Fruit fly (Drosophila melanogaster) whole organism, embryonic: ENCODE results near the gene CG13766.

Experiments used
- CG10209 ChIP-seq: fragments of 200-800 bp; sonication (Bioruptor generic); optimal IDR thresholded peaks from 3 replicates; lab custom pipeline; 2017; ENCODE audit warnings: missing biosample characterization, mild to moderate bottlenecking, missing genetic modification characterization, missing genetic modification reagents
- CG10267 ChIP-seq: fragments of 200-800 bp; sonication (Bioruptor generic); optimal IDR thresholded peaks from 2 replicates; lab custom pipeline; 2018; ENCODE audit warnings: missing biosample characterization, mild to moderate bottlenecking, missing genetic modification characterization, moderate library complexity
- CG10979 ChIP-seq: fragments of 200-800 bp; sonication (Bioruptor generic); optimal IDR thresholded peaks from 2 replicates; lab custom pipeline; 2018; ENCODE audit warnings: missing biosample characterization, mild to moderate bottlenecking, missing genetic modification characterization, moderate library complexity
- CG11085 ChIP-seq: fragments of 200-800 bp; sonication (Bioruptor generic); IDR thresholded peaks from 2 replicates; pipeline ENCODE4 v1.3.6; 2022; ENCODE audit warnings: missing biosample characterization, missing genetic modification characterization
- CG12391 ChIP-seq: fragments of 200-800 bp; sonication (Bioruptor generic); optimal IDR thresholded peaks from 3 replicates; lab custom pipeline; 2018; ENCODE audit warnings: missing biosample characterization, mild to moderate bottlenecking, missing genetic modification characterization, moderate library complexity
- CG13424 ChIP-seq: fragments of 200-800 bp; sonication (Bioruptor generic); optimal IDR thresholded peaks from 2 replicates; lab custom pipeline; 2019; ENCODE audit warnings: missing biosample characterization, mild to moderate bottlenecking, missing genetic modification characterization, moderate library complexity
- CG13775 ChIP-seq: fragments of 200-800 bp; sonication (Bioruptor generic); optimal IDR thresholded peaks from 3 replicates; lab custom pipeline; 2017; ENCODE audit warnings: missing biosample characterization, mild to moderate bottlenecking, missing genetic modification characterization
- CG14860 ChIP-seq: fragments of 200-800 bp; sonication (Bioruptor generic); IDR thresholded peaks from 3 replicates; pipeline ENCODE4 v1.3.6; 2022; ENCODE audit warnings: missing biosample characterization, missing genetic modification characterization; ENCODE audit not compliant: partially characterized antibody
- CG1529 ChIP-seq: fragments of 200-800 bp; sonication (Bioruptor generic); optimal IDR thresholded peaks from 3 replicates; lab custom pipeline; 2018; ENCODE audit warnings: missing biosample characterization, missing genetic modification characterization
- CG16813 ChIP-seq: fragments of 200-800 bp; sonication (Bioruptor generic); IDR thresholded peaks from 3 replicates; pipeline ENCODE4 v1.3.6; 2022; ENCODE audit warnings: missing biosample characterization, missing genetic modification characterization; ENCODE audit not compliant: partially characterized antibody
- CG16815 ChIP-seq: fragments of 200-800 bp; sonication (Bioruptor generic); optimal IDR thresholded peaks from 3 replicates; lab custom pipeline; 2017; ENCODE audit warnings: missing biosample characterization, mild to moderate bottlenecking, missing genetic modification characterization
- CG18011 ChIP-seq: fragments of 200-800 bp; sonication (Bioruptor generic); optimal IDR thresholded peaks from 2 replicates; lab custom pipeline; 2017; ENCODE audit warnings: missing biosample characterization, missing genetic modification characterization, mild to moderate bottlenecking, moderate library complexity, missing genotype
- CG18262 ChIP-seq: fragments of 200-800 bp; optimal IDR thresholded peaks from 3 replicates; lab custom pipeline; 2019; ENCODE audit warnings: missing biosample characterization, mild to moderate bottlenecking, missing genetic modification characterization, moderate library complexity
- CG1832 ChIP-seq: fragments of 200-800 bp; sonication (Bioruptor generic); optimal IDR thresholded peaks from 2 replicates; lab custom pipeline; 2017; ENCODE audit warnings: missing biosample characterization, mild to moderate bottlenecking, missing genetic modification characterization, inconsistent platforms
- CG2712 ChIP-seq: fragments of 200-800 bp; optimal IDR thresholded peaks from 3 replicates; lab custom pipeline; 2019; ENCODE audit warnings: missing biosample characterization, mild to moderate bottlenecking, missing genetic modification characterization, moderate library complexity
- CG30403 ChIP-seq: fragments of 200-800 bp; sonication (Bioruptor generic); optimal IDR thresholded peaks from 3 replicates; lab custom pipeline; 2016; ENCODE audit warnings: missing biosample characterization, missing genetic modification characterization
- CG33213 ChIP-seq: fragments of 200-800 bp; sonication (Bioruptor generic); optimal IDR thresholded peaks from 3 replicates; lab custom pipeline; 2016; ENCODE audit warnings: missing biosample characterization, missing genetic modification characterization
- CG33557 ChIP-seq: fragments of 200-800 bp; sonication (Bioruptor generic); optimal IDR thresholded peaks from 2 replicates; lab custom pipeline; 2019; ENCODE audit warnings: missing biosample characterization, mild to moderate bottlenecking, missing genetic modification characterization, moderate library complexity
- CG4707 ChIP-seq: fragments of 200-800 bp; sonication (Bioruptor generic); optimal IDR thresholded peaks from 2 replicates; lab custom pipeline; 2018; ENCODE audit warnings: missing biosample characterization, mild to moderate bottlenecking, missing genetic modification characterization, moderate library complexity
- CG6689 ChIP-seq: fragments of 200-800 bp; sonication (Bioruptor generic); IDR thresholded peaks from 2 replicates; pipeline ENCODE4 v1.3.6; 2022; ENCODE audit warnings: missing biosample characterization, missing genetic modification characterization
- CG7556 ChIP-seq: fragments of 200-800 bp; sonication (Bioruptor generic); optimal IDR thresholded peaks from 2 replicates; lab custom pipeline; 2017; ENCODE audit warnings: missing biosample characterization, mild to moderate bottlenecking, missing genetic modification characterization
- CG8924 ChIP-seq: fragments of 200-800 bp; optimal IDR thresholded peaks from 3 replicates; lab custom pipeline; 2019; ENCODE audit warnings: missing biosample characterization, mild to moderate bottlenecking, missing genetic modification characterization, moderate library complexity
- Chrac-16 ChIP-seq: fragments of 200-800 bp; sonication (Bioruptor generic); optimal IDR thresholded peaks from 3 replicates; lab custom pipeline; 2016; ENCODE audit warnings: missing biosample characterization, missing genetic modification characterization
- D19B ChIP-seq: fragments of 200-800 bp; sonication (Bioruptor generic); optimal IDR thresholded peaks from 2 replicates; lab custom pipeline; 2017; ENCODE audit warnings: missing biosample characterization, mild to moderate bottlenecking, missing genetic modification characterization
- HLH4C ChIP-seq: fragments of 200-800 bp; sonication (Bioruptor generic); IDR thresholded peaks from 3 replicates; pipeline ENCODE4 v1.3.6; 2022; ENCODE audit warnings: missing biosample characterization, missing genetic modification characterization; ENCODE audit not compliant: partially characterized antibody
- Hey ChIP-seq: fragments of 200-800 bp; sonication (Bioruptor generic); optimal IDR thresholded peaks from 3 replicates; lab custom pipeline; 2018; ENCODE audit warnings: missing biosample characterization, mild to moderate bottlenecking, missing genetic modification characterization
- Hr3 ChIP-seq: fragments of 200-800 bp; sonication (Bioruptor generic); optimal IDR thresholded peaks from 3 replicates; lab custom pipeline; 2016; ENCODE audit warnings: missing biosample characterization, missing genetic modification characterization
- Hr51 ChIP-seq, 2 experiments: fragments of 200-800 bp; sonication (Bioruptor generic); optimal IDR thresholded peaks; 2 replicates in 1 of 2; 3 replicates in 1 of 2; lab custom pipeline; 2016 to 2018; ENCODE audit warnings: missing biosample characterization in 2 of 2, missing genetic modification characterization in 2 of 2, mild to moderate bottlenecking in 1 of 2, moderate library complexity in 1 of 2
- Med ChIP-seq: fragments of 200-800 bp; sonication (Bioruptor generic); peaks from one replicate; lab custom pipeline; 2016; ENCODE audit warnings: missing biosample characterization, missing genetic modification characterization, mild to moderate bottlenecking, inconsistent platforms, moderate library complexity
- Oli ChIP-seq: fragments of 200-800 bp; sonication (Bioruptor generic); optimal IDR thresholded peaks from 2 replicates; lab custom pipeline; 2018; ENCODE audit warnings: missing biosample characterization, mild to moderate bottlenecking, missing genetic modification characterization, moderate library complexity
- Poxn ChIP-seq: fragments of 200-800 bp; sonication (Bioruptor generic); IDR thresholded peaks from 2 replicates; pipeline ENCODE4 v1.3.6; 2022; ENCODE audit warnings: missing biosample characterization, missing genetic modification characterization
- Scr ChIP-seq: fragments of 200-800 bp; sonication (Bioruptor generic); IDR thresholded peaks from 2 replicates; pipeline ENCODE4 v1.3.6; 2022; ENCODE audit warnings: missing biosample characterization, missing genetic modification characterization; ENCODE audit not compliant: partially characterized antibody
- Side ChIP-seq: fragments of 200-800 bp; sonication (Bioruptor generic); optimal IDR thresholded peaks from 2 replicates; lab custom pipeline; 2016; ENCODE audit warnings: missing biosample characterization, missing genetic modification characterization
- Xbp1 ChIP-seq: fragments of 200-800 bp; sonication (Bioruptor generic); optimal IDR thresholded peaks from 3 replicates; lab custom pipeline; 2016; ENCODE audit warnings: missing biosample characterization, mild to moderate bottlenecking, missing genetic modification characterization
- crc ChIP-seq: fragments of 200-800 bp; sonication (Bioruptor generic); optimal IDR thresholded peaks from 2 replicates; lab custom pipeline; 2016; ENCODE audit warnings: missing biosample characterization, missing genetic modification characterization
- dmrt99B ChIP-seq: fragments of 200-800 bp; sonication (Bioruptor generic); optimal IDR thresholded peaks from 2 replicates; lab custom pipeline; 2018; ENCODE audit warnings: missing biosample characterization, mild to moderate bottlenecking, missing genetic modification characterization, moderate library complexity
- emc ChIP-seq: fragments of 200-800 bp; sonication (Bioruptor generic); optimal IDR thresholded peaks from 2 replicates; lab custom pipeline; 2016; ENCODE audit warnings: missing biosample characterization, missing genetic modification characterization
- gcm ChIP-seq: fragments of 200-800 bp; sonication (Bioruptor generic); optimal IDR thresholded peaks from 2 replicates; lab custom pipeline; 2019; ENCODE audit warnings: missing biosample characterization, mild to moderate bottlenecking, missing genetic modification characterization, moderate library complexity
- gsb-n ChIP-seq: fragments of 200-800 bp; sonication (Bioruptor generic); optimal IDR thresholded peaks from 3 replicates; lab custom pipeline; 2018; ENCODE audit warnings: missing biosample characterization, mild to moderate bottlenecking, missing genetic modification characterization
- lola ChIP-seq, 3 experiments: fragments of >200 bp in 2 of 3; fragments of 200-800 bp in 1 of 3; sonication (Bioruptor generic) in 1 of 3; optimal IDR thresholded peaks; 2 replicates each; lab custom pipeline; 2017 to 2019; ENCODE audit warnings: missing biosample characterization in 3 of 3, missing genetic modification characterization in 3 of 3, mild to moderate bottlenecking in 1 of 3, moderate library complexity in 1 of 3
- maf-S ChIP-seq: fragments of 200-800 bp; sonication (Bioruptor generic); optimal IDR thresholded peaks from 2 replicates; lab custom pipeline; 2016; ENCODE audit warnings: missing biosample characterization, missing genetic modification characterization
- pan ChIP-seq, 4 experiments: fragments of >200 bp in 3 of 4; fragments of 200-800 bp in 1 of 4; sonication (Bioruptor generic) in 1 of 4; optimal IDR thresholded peaks in 3 of 4; IDR thresholded peaks in 1 of 4; 2 replicates each; pipeline versions ENCODE4 v1.3.6 to Lab custom; 2017 to 2022; ENCODE audit warnings: missing biosample characterization in 2 of 4, missing genetic modification characterization in 2 of 4, mixed read lengths in 1 of 4
- peb ChIP-seq: fragments of 200-800 bp; sonication (Bioruptor generic); IDR thresholded peaks from 2 replicates; pipeline ENCODE4 v1.3.6; 2022; ENCODE audit warnings: missing biosample characterization, missing genetic modification characterization
- row ChIP-seq: fragments of 200-800 bp; sonication (Bioruptor generic); IDR thresholded peaks from 3 replicates; pipeline ENCODE4 v1.3.6; 2022; ENCODE audit warnings: missing biosample characterization, missing genetic modification characterization
- sc ChIP-seq, 3 experiments: fragments of >200 bp in 2 of 3; fragments of 200-800 bp in 1 of 3; sonication (Bioruptor generic) in 1 of 3; optimal IDR thresholded peaks; 2 replicates in 2 of 3; 3 replicates in 1 of 3; lab custom pipeline; 2017; ENCODE audit warnings: mild to moderate bottlenecking in 1 of 3, missing biosample characterization in 1 of 3, missing genetic modification characterization in 1 of 3, missing genetic modification reagents in 1 of 3
- tio ChIP-seq: fragments of 200-800 bp; sonication (Bioruptor generic); optimal IDR thresholded peaks from 2 replicates; lab custom pipeline; 2017; ENCODE audit warnings: missing biosample characterization, missing genetic modification characterization, inconsistent platforms

CG13766 gene

dm6 chr2L:6539623-6540381, 26.2 kb downstream of the CG13766 start (continued):
- TF ChIP-seq CG16813 (GFP tag; lab: Robert Waterston, UW) (peak; percentile 63), row (peak; percentile 52; the same call in 2 of the 3 replicates), CG7556 (GFP tag; lab: Kevin White, UChicago) (peak; percentile 39), CG13775 (GFP tag; lab: Kevin White, UChicago) (peak; percentile 1), Chrac-16 (peak; percentile 43), gsb-n (peak; percentile 57), Hr51 (GFP tag; optimal IDR thresholded peaks at IDR 0.05; lab: Kevin White, UChicago) (peak in 1 of 2 experiments; percentile 10), Oli (tag; lab: Kevin White, UChicago) (peak; percentile 57), CG13424 (tag; lab: Kevin White, UChicago) (peak; percentile 15), CG10209 (GFP tag; lab: Kevin White, UChicago) (peak; percentile 45), CG33213 (no peak), D19B (GFP tag; lab: Kevin White, UChicago) (peak; percentile 76), CG8924 (peak; percentile 2), CG10267 (tag; lab: Kevin White, UChicago) (peak; percentile 5), CG14860 (peak; percentile 48; the same call in 1 of the 3 replicates), dmrt99B (tag; lab: Kevin White, UChicago) (peak; percentile 33), CG16815 (GFP tag; lab: Kevin White, UChicago) (peak; percentile 39), Poxn (GFP tag; lab: Robert Waterston, UW) (no peak), Side (no peak), Xbp1 (peak; percentile 3), Hey (tag; lab: Kevin White, UChicago) (peak; percentile 89), CG1832 (GFP tag; lab: Kevin White, UChicago) (no peak), CG33557 (peak; percentile 26), HLH4C (GFP tag; lab: Robert Waterston, UW) (peak; percentile 45; the same call in 2 of the 3 replicates), CG11085 (no peak), CG6689 (GFP tag; lab: Robert Waterston, UW) (0 out of 2 replicates have a peak, but pooled peaks have one; percentile 8), tio (peak; percentile 25), crc (GFP tag; lab: Kevin White, UChicago) (no peak), CG1529 (GFP tag; lab: Kevin White, UChicago) (peak; percentile 23), CG12391 (peak; percentile 51), Med (GFP tag; lab: Kevin White, UChicago) (peak; percentile 8), Scr (peak; percentile 29; the same call in 1 of the 2 replicates), lola (GFP tag; optimal IDR thresholded peaks at IDR 0.05; lab: Kevin White, UChicago) (peak in 1 of 3 experiments; percentile 24), CG18262 (tag; lab: Kevin White, UChicago) (peak; percentile 36), CG10979 (tag; lab: Kevin White, UChicago) (peak; percentile 43), CG4707 (GFP tag; lab: Kevin White, UChicago) (no peak), maf-S (no peak), peb (no peak), CG2712 (peak; percentile 15), sc (optimal IDR thresholded peaks at IDR 0.05; lab: Kevin White, UChicago) (no peak), sc (GFP tag; optimal IDR thresholded peaks at IDR 0.05; lab: Kevin White, UChicago) (peak; percentile 52), emc (GFP tag; lab: Kevin White, UChicago) (no peak), pan (optimal IDR thresholded peaks at IDR 0.05; lab: Kevin White, UChicago) (peak in 1 of 2 experiments; percentile 18), pan (GFP tag; optimal IDR thresholded peaks at IDR 0.05 in 1 of 2, IDR thresholded peaks at IDR 0.05 in 1 of 2) (peak in 1 of 2 experiments; percentile 24), CG18011 (GFP tag; lab: Kevin White, UChicago) (no peak), Hr3 (GFP tag; lab: Kevin White, UChicago) (peak; percentile 52), CG30403 (GFP tag; lab: Kevin White, UChicago) (peak; percentile 53), gcm (GFP tag; lab: Kevin White, UChicago) (peak; percentile 21)
